Worm (Caenorhabditis elegans) whole organism, L1 larva: Measurements from ENCODE around the gene gbf-1.

Experiments
- ceh-63 ChIP-seq: fragments of 200-800 bp; sonication (Bioruptor generic); optimal IDR thresholded peaks from 2 replicates; lab custom pipeline; 2018; ENCODE audit warnings: mild to moderate bottlenecking, missing genetic modification characterization, missing compliant biosample characterization
- fkh-10 ChIP-seq: sonication (generic microtip); optimal IDR thresholded peaks from 2 replicates; lab custom pipeline; 2017; ENCODE audit warnings: missing biosample characterization, missing genetic modification reagents, missing genetic modification characterization
- lsy-2 ChIP-seq, 2 experiments: fragments of 150-350 bp; optimal IDR thresholded peaks; 2 replicates each; lab custom pipeline; 2014; ENCODE audit warnings: missing biosample characterization in 2 of 2, missing genetic modification characterization in 2 of 2
- mdl-1 ChIP-seq, 2 experiments: fragments of 150-350 bp; optimal IDR thresholded peaks; 2 replicates each; lab custom pipeline; 2014 to 2017; ENCODE audit warnings: missing biosample characterization in 2 of 2, missing genetic modification characterization in 2 of 2, inconsistent platforms in 1 of 2
- mef-2 ChIP-seq: fragments of 150-350 bp; optimal IDR thresholded peaks from 2 replicates; lab custom pipeline; 2014; ENCODE audit warnings: missing biosample characterization, missing genetic modification characterization
- nhr-12 ChIP-seq: sonication (generic microtip); optimal IDR thresholded peaks from 2 replicates; lab custom pipeline; 2017; ENCODE audit warnings: missing biosample characterization, missing genetic modification characterization
- nhr-90 ChIP-seq: sonication (generic microtip); optimal IDR thresholded peaks from 2 replicates; lab custom pipeline; 2016; ENCODE audit warnings: mild to moderate bottlenecking, missing genetic modification characterization, missing compliant biosample characterization; ENCODE audit not compliant: poor library complexity
- sox-4 ChIP-seq: sonication (generic microtip); optimal IDR thresholded peaks from 2 replicates; lab custom pipeline; 2016; ENCODE audit warnings: missing genetic modification characterization, missing compliant biosample characterization
- unc-130 ChIP-seq: fragments of 150-350 bp; optimal IDR thresholded peaks from 2 replicates; lab custom pipeline; 2017; ENCODE audit warnings: missing biosample characterization, missing genetic modification characterization, inconsistent platforms
- ztf-11 ChIP-seq, 2 experiments: sonication (generic microtip); optimal IDR thresholded peaks; 2 replicates each; lab custom pipeline; 2016 to 2017; ENCODE audit warnings: missing genetic modification characterization in 2 of 2, missing biosample characterization in 1 of 2, missing compliant biosample characterization in 1 of 2

- TF ChIP-seq fkh-10 (GFP tag; lab: Kevin White, UChicago) = no peak
- peak in 1 of 2 experiments; percentile 11 for TF ChIP-seq mdl-1 (tag; optimal IDR thresholded peaks at IDR 0.05; lab: Kevin White, UChicago)
- TF ChIP-seq nhr-12 = no peak
- TF ChIP-seq mef-2 (tag; lab: Kevin White, UChicago) = no peak
- peak; percentile 25 for TF ChIP-seq unc-130 (tag; lab: Kevin White, UChicago)
- TF ChIP-seq lsy-2 (tag; optimal IDR thresholded peaks at IDR 0.05; lab: Kevin White, UChicago) = peak; percentile 57 to 65
- TF ChIP-seq ztf-11 (tag; optimal IDR thresholded peaks at IDR 0.05; lab: Kevin White, UChicago) = no peak
- TF ChIP-seq ceh-63 = no peak
- peak; percentile 8 for TF ChIP-seq nhr-90 (tag; lab: Kevin White, UChicago)
- TF ChIP-seq sox-4 (tag; lab: Kevin White, UChicago) = no peak
These were observed 35.0 kb downstream of the gbf-1 start for ce11 chrIII:11738482-11738881.
